Worm (Caenorhabditis elegans): Measurements from ENCODE around the gene clec-142.

Gene clec-142

DNA sequence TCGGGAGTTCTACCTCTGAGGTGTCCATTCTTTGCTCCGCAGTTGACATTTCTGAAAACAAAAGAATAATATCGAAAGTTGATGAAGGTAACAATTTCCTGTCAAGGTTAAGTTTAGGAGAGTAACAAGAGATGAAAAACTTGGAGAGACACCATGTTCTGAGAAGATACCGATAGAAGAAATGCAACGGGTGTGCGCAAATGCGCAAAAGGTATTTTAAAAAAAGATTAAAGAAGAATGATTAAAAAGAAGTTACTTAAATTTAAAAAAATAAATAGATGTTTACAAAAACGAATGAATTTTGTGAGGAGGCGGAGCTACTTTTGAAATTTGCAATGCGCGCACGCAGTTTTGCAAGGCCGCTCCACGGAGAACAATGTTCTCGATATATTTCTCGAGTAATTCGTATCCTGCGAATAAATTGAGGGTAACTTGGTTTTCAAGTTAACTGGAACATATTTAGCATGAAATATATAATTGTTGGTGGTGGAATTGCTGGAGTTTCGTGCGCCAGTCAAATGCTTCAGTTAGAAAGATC is 46.6 kb downstream of the clec-142 start, which contains the start of the genes ran-3 and C26D10.3 (continued):
- TF ChIP-seq elt-3 (tag; optimal IDR thresholded peaks at IDR 0.05) (peak in 1 of 6 experiments; percentile 54), ceh-90 (tag; optimal IDR thresholded peaks at IDR 0.05) (no peak), fkh-8 (tag; optimal IDR thresholded peaks at IDR 0.05) (no peak), tbx-2 (tag; optimal IDR thresholded peaks at IDR 0.05) (peak; percentile 46), unc-62 (GFP tag; optimal IDR thresholded peaks at IDR 0.05) (no peak), Y116A8C.19 (tag; optimal IDR thresholded peaks at IDR 0.05; ENCODE audit: borderline replicate concordance) (no peak), pag-3 (tag; optimal IDR thresholded peaks at IDR 0.05; ENCODE audit: borderline replicate concordance, insufficient read depth) (no peak), skn-1 (tag; optimal IDR thresholded peaks at IDR 0.05) (peak; percentile 48), ztf-11 (tag; optimal IDR thresholded peaks at IDR 0.05) (no peak), lin-15B (tag; optimal IDR thresholded peaks at IDR 0.05) (no peak), nhr-90 (tag; optimal IDR thresholded peaks at IDR 0.05; ENCODE audit: poor library complexity) (peak; percentile 3), ceh-82 (tag; optimal IDR thresholded peaks at IDR 0.05) (peak in 2 of 3 experiments; percentile 4 to 35), irx-1 (tag; optimal IDR thresholded peaks at IDR 0.05) (no peak), nhr-85 (tag) (peak; percentile 45), dsc-1 (tag; optimal IDR thresholded peaks at IDR 0.05) (no peak), C04F5.9 (tag; optimal IDR thresholded peaks at IDR 0.05) (peak; percentile 12), lin-35 (GFP tag; optimal IDR thresholded peaks at IDR 0.05) (peak; percentile 59 to 61), mef-2 (tag; optimal IDR thresholded peaks at IDR 0.05) (no peak), unc-130 (tag; optimal IDR thresholded peaks at IDR 0.05) (peak; percentile 86), F16B12.6 (tag; optimal IDR thresholded peaks at IDR 0.05) (no peak), isw-1 (GFP tag; IDR thresholded peaks at IDR 0.05) (no peak), rnt-1 (tag; optimal IDR thresholded peaks at IDR 0.05) (peak; percentile 60), lir-3 (tag; optimal IDR thresholded peaks at IDR 0.05; ENCODE audit: poor library complexity) (peak; percentile 18), unc-98 (GFP tag; IDR thresholded peaks at IDR 0.05) (no peak), nhr-47 (tag; optimal IDR thresholded peaks at IDR 0.05) (peak; percentile 57), efl-1 (optimal IDR thresholded peaks at IDR 0.05) (peak; percentile 34 to 70), efl-1 (GFP tag; optimal IDR thresholded peaks at IDR 0.05 in 1 of 2) (peak; percentile 56 to 94), lin-39 (tag; optimal IDR thresholded peaks at IDR 0.05) (peak; percentile 11), blmp-1 (tag; optimal IDR thresholded peaks at IDR 0.05) (peak; percentile 52), efl-3 (GFP tag; optimal IDR thresholded peaks at IDR 0.05) (no peak), aha-1 (tag; optimal IDR thresholded peaks at IDR 0.05) (no peak), aly-2 (tag; optimal IDR thresholded peaks at IDR 0.05) (no peak), nhr-77 (tag; optimal IDR thresholded peaks at IDR 0.05) (no peak), snpc-4 (tag; optimal IDR thresholded peaks at IDR 0.05) (no peak), nhr-84 (tag; optimal IDR thresholded peaks at IDR 0.05) (no peak), ces-1 (GFP tag; optimal IDR thresholded peaks at IDR 0.05) (no peak), mep-1 (tag; optimal IDR thresholded peaks at IDR 0.05) (peak; percentile 54), nhr-71 (tag; optimal IDR thresholded peaks at IDR 0.05) (peak; percentile 67)

DNA sequence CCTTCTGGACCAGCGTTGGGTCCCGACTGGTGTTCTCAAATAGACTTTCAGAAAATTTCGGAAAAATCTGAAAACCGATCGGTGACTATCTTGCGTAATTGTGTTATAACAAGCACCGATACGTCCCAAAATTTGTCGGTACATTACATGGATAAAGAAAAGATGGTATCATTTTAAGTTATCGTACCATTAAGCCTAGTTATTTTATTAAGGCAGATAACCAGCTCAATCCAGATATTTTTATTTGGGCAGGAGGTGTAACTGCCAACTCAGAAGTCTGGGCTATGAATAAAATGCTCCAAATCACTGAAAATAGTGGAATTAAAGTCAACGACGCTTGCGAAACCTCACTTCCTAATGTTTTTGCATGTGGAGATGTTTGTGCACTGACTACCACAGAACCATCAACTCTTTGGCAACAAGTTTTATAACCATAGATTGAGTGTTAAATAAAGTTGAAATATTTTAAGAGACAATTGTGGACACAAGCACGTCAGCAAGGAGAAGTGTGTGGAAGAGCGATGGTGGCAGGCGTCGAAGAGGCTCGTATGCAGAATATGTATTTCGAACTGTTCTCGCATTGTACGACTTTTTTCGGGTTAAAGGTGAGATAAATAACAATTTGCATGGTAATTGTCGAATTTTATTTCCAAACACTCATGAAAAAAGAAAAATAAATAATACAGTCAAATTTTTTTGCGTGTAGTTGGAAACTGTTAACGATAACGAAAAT is 47.9 kb downstream of the clec-142 start:
- TF ChIP-seq ceh-63 (GFP tag; optimal IDR thresholded peaks at IDR 0.05) (no peak), nhr-47 (tag; optimal IDR thresholded peaks at IDR 0.05) (peak; percentile 5)

DNA sequence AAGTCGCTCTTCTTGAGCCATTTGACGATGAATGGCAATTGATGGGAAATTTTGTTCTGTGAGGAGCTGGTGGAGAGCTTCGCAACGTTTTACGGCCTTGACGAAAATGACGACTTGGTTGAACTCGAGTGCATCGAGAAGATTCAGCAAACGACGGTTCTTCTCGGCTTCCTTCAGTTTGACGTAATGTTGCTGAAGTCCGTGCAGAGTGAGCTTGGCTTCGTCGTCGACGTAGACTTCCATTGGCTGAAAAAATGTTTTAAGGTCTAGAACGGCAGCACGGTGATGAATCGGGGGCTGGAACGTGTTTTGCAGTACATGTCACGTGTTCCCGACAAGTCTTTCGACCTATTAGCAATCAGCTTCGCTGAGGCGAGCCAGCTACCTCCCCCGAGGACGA is 49.0 kb downstream of the clec-142 start:
- TF ChIP-seq ztf-11 (tag; optimal IDR thresholded peaks at IDR 0.05) (no peak), fkh-4 (tag; optimal IDR thresholded peaks at IDR 0.05; ENCODE audit: borderline replicate concordance) (no peak), pag-3 (tag; optimal IDR thresholded peaks at IDR 0.05; ENCODE audit: borderline replicate concordance, insufficient read depth) (no peak), nhr-76 (tag; optimal IDR thresholded peaks at IDR 0.05) (no peak), Y116A8C.19 (tag; optimal IDR thresholded peaks at IDR 0.05; ENCODE audit: borderline replicate concordance) (no peak), rnt-1 (tag; optimal IDR thresholded peaks at IDR 0.05) (no peak), ces-1 (GFP tag; optimal IDR thresholded peaks at IDR 0.05) (no peak), lin-39 (tag; optimal IDR thresholded peaks at IDR 0.05) (no peak), pqm-1 (tag; optimal IDR thresholded peaks at IDR 0.05) (no peak), lsy-2 (tag; optimal IDR thresholded peaks at IDR 0.05) (no peak), nhr-71 (tag; optimal IDR thresholded peaks at IDR 0.05) (no peak), egl-13 (tag; optimal IDR thresholded peaks at IDR 0.05) (no peak)
